Worm (Caenorhabditis elegans) whole organism, L3 larva: Measurements from ENCODE around the gene let-716.

Experiments used
- R02D3.7 ChIP-seq: fragments of 150-350 bp; optimal IDR thresholded peaks from 2 replicates; lab custom pipeline; 2014; ENCODE audit warnings: missing biosample characterization, missing genetic modification characterization
- ZK546.5 ChIP-seq: sonication (generic microtip); optimal IDR thresholded peaks from 2 replicates; lab custom pipeline; 2017; ENCODE audit warnings: missing biosample characterization, missing genetic modification characterization
- aly-2 ChIP-seq: fragments of 150-350 bp; optimal IDR thresholded peaks from 2 replicates; lab custom pipeline; 2014; ENCODE audit warnings: missing biosample characterization, missing genetic modification characterization
- ama-1 ChIP-seq: fragments of 150-350 bp; optimal IDR thresholded peaks from 2 replicates; lab custom pipeline; 2018
- ceh-16 ChIP-seq: sonication (generic microtip); optimal IDR thresholded peaks from 2 replicates; lab custom pipeline; 2017; ENCODE audit warnings: missing biosample characterization, missing genetic modification characterization
- ceh-28 ChIP-seq: fragments of 150-350 bp; optimal IDR thresholded peaks from 2 replicates; lab custom pipeline; 2014; ENCODE audit warnings: missing biosample characterization, missing genetic modification reagents, missing genetic modification characterization
- ceh-82 ChIP-seq: fragments of 150-350 bp; optimal IDR thresholded peaks from 2 replicates; lab custom pipeline; 2014; ENCODE audit warnings: missing biosample characterization, missing genetic modification characterization
- ceh-9 ChIP-seq: sonication (generic microtip); optimal IDR thresholded peaks from 2 replicates; lab custom pipeline; 2018; ENCODE audit warnings: missing biosample characterization, missing genetic modification characterization
- daf-12 ChIP-seq: fragments of 150-350 bp; optimal IDR thresholded peaks from 2 replicates; lab custom pipeline; 2014; ENCODE audit warnings: missing biosample characterization, missing genetic modification reagents, missing genetic modification characterization
- egl-27 ChIP-seq: sonication (generic microtip); optimal IDR thresholded peaks from 4 replicates; lab custom pipeline; 2017; ENCODE audit warnings: missing biosample characterization, missing genetic modification reagents, missing genetic modification characterization
- egl-5 ChIP-seq: fragments of 150-350 bp; optimal IDR thresholded peaks from 2 replicates; lab custom pipeline; 2017; ENCODE audit warnings: missing biosample characterization, missing genetic modification reagents, missing genetic modification characterization, inconsistent platforms
- elt-1 ChIP-seq: fragments of 150-350 bp; optimal IDR thresholded peaks from 2 replicates; lab custom pipeline; 2014; ENCODE audit warnings: missing biosample characterization, missing genetic modification characterization
- elt-2 ChIP-seq: sonication (generic microtip); optimal IDR thresholded peaks from 2 replicates; lab custom pipeline; 2016; ENCODE audit warnings: missing genetic modification reagents, mild to moderate bottlenecking, missing genetic modification characterization, missing compliant biosample characterization
- elt-3 ChIP-seq, 3 experiments: fragments of 150-350 bp in 1 of 3; sonication (generic microtip) in 2 of 3; optimal IDR thresholded peaks; 2 replicates in 2 of 3; 4 replicates in 1 of 3; lab custom pipeline; 2014 to 2017; ENCODE audit warnings: missing biosample characterization in 3 of 3, missing genetic modification characterization in 3 of 3
- eor-1 ChIP-seq, 2 experiments: fragments of 150-350 bp; optimal IDR thresholded peaks; 2 replicates each; lab custom pipeline; 2014 to 2018; ENCODE audit warnings: missing biosample characterization in 2 of 2, missing genetic modification characterization in 2 of 2
- fkh-10 ChIP-seq: sonication (generic microtip); optimal IDR thresholded peaks from 2 replicates; lab custom pipeline; 2017; ENCODE audit warnings: missing biosample characterization, missing genetic modification reagents, missing genetic modification characterization
- fkh-2 ChIP-seq: fragments of 150-350 bp; optimal IDR thresholded peaks from 2 replicates; lab custom pipeline; 2014; ENCODE audit warnings: missing biosample characterization, missing genetic modification reagents, missing genetic modification characterization
- fos-1 ChIP-seq: fragments of 150-350 bp; optimal IDR thresholded peaks from 2 replicates; lab custom pipeline; 2014; ENCODE audit warnings: missing biosample characterization, missing genetic modification characterization
- hmg-11 ChIP-seq: sonication (generic microtip); optimal IDR thresholded peaks from 2 replicates; lab custom pipeline; 2016; ENCODE audit warnings: missing genetic modification characterization, missing compliant biosample characterization
- jun-1 ChIP-seq: fragments of 150-350 bp; optimal IDR thresholded peaks from 2 replicates; lab custom pipeline; 2014; ENCODE audit warnings: missing biosample characterization, missing genetic modification reagents, missing genetic modification characterization
- lin-15B ChIP-seq: fragments of 150-350 bp; optimal IDR thresholded peaks from 2 replicates; lab custom pipeline; 2014; ENCODE audit warnings: missing biosample characterization, missing genetic modification characterization
- lin-39 ChIP-seq: fragments of 150-350 bp; optimal IDR thresholded peaks from 2 replicates; lab custom pipeline; 2018; ENCODE audit warnings: missing biosample characterization, missing genetic modification reagents, missing genetic modification characterization
- lsy-12 ChIP-seq: sonication (generic microtip); optimal IDR thresholded peaks from 2 replicates; lab custom pipeline; 2016; ENCODE audit warnings: mild to moderate bottlenecking, missing genetic modification characterization, missing compliant biosample characterization
- mdl-1 ChIP-seq: fragments of 150-350 bp; optimal IDR thresholded peaks from 2 replicates; lab custom pipeline; 2014; ENCODE audit warnings: missing biosample characterization, missing genetic modification characterization
- mml-1 ChIP-seq: fragments of 150-350 bp; sonication (generic microtip); optimal IDR thresholded peaks from 3 replicates; lab custom pipeline; 2014; ENCODE audit warnings: missing biosample characterization, missing genetic modification characterization
- nfya-1 ChIP-seq: sonication (generic microtip); optimal IDR thresholded peaks from 2 replicates; lab custom pipeline; 2017; ENCODE audit warnings: missing genetic modification characterization, mild to moderate bottlenecking, missing compliant biosample characterization, antibody characterized with exemption, moderate library complexity; ENCODE audit not compliant: insufficient read depth
- nhr-11 ChIP-seq: fragments of 150-350 bp; optimal IDR thresholded peaks from 2 replicates; lab custom pipeline; 2014; ENCODE audit warnings: missing biosample characterization, missing genetic modification characterization
- nhr-12 ChIP-seq: fragments of 150-350 bp; optimal IDR thresholded peaks from 2 replicates; lab custom pipeline; 2014; ENCODE audit warnings: missing biosample characterization, missing genetic modification characterization
- nhr-23 ChIP-seq: fragments of 150-350 bp; optimal IDR thresholded peaks from 2 replicates; lab custom pipeline; 2014; ENCODE audit warnings: missing biosample characterization, missing genetic modification reagents, missing genetic modification characterization
- nhr-237 ChIP-seq: fragments of 150-350 bp; optimal IDR thresholded peaks from 2 replicates; lab custom pipeline; 2014; ENCODE audit warnings: missing biosample characterization, missing genetic modification characterization
- nhr-25 ChIP-seq: sonication (generic microtip); optimal IDR thresholded peaks from 2 replicates; lab custom pipeline; 2017; ENCODE audit warnings: missing biosample characterization, missing genetic modification characterization
- nhr-28 ChIP-seq: fragments of 150-350 bp; optimal IDR thresholded peaks from 2 replicates; lab custom pipeline; 2014; ENCODE audit warnings: missing biosample characterization, missing genetic modification characterization
- nhr-43 ChIP-seq: sonication (generic microtip); optimal IDR thresholded peaks from 2 replicates; lab custom pipeline; 2016; ENCODE audit warnings: mild to moderate bottlenecking, missing genetic modification characterization, missing compliant biosample characterization; ENCODE audit not compliant: poor library complexity, severe bottlenecking
- nhr-67 ChIP-seq: fragments of 150-350 bp; optimal IDR thresholded peaks from 2 replicates; lab custom pipeline; 2014; ENCODE audit warnings: missing biosample characterization, missing genetic modification characterization
- nhr-76 ChIP-seq: fragments of 150-350 bp; sonication (generic microtip); optimal IDR thresholded peaks from 5 replicates; lab custom pipeline; 2014; ENCODE audit warnings: missing biosample characterization, missing genetic modification characterization
- nhr-77 ChIP-seq: fragments of 150-350 bp; optimal IDR thresholded peaks from 2 replicates; lab custom pipeline; 2014; ENCODE audit warnings: missing biosample characterization, missing genetic modification characterization
- pha-4 ChIP-seq: fragments of 150-350 bp; optimal IDR thresholded peaks from 2 replicates; lab custom pipeline; 2014; ENCODE audit warnings: missing biosample characterization, missing genetic modification reagents, missing genetic modification characterization
- pqm-1 ChIP-seq: fragments of 150-350 bp; optimal IDR thresholded peaks from 2 replicates; lab custom pipeline; 2017; ENCODE audit warnings: missing biosample characterization, missing genetic modification characterization, inconsistent platforms
- sea-2 ChIP-seq: fragments of 150-350 bp; sonication (generic microtip); optimal IDR thresholded peaks from 4 replicates; lab custom pipeline; 2014; ENCODE audit warnings: missing biosample characterization, missing genetic modification reagents, missing genetic modification characterization
- skn-1 ChIP-seq: fragments of 150-350 bp; optimal IDR thresholded peaks from 2 replicates; lab custom pipeline; 2014; ENCODE audit warnings: missing biosample characterization, missing genetic modification characterization
- snpc-4 ChIP-seq: fragments of 150-350 bp; optimal IDR thresholded peaks from 2 replicates; lab custom pipeline; 2014; ENCODE audit warnings: missing biosample characterization, missing genetic modification characterization
- tbx-2 ChIP-seq: sonication (generic microtip); optimal IDR thresholded peaks from 2 replicates; lab custom pipeline; 2016; ENCODE audit warnings: mild to moderate bottlenecking, missing genetic modification characterization, missing compliant biosample characterization
- unc-39 ChIP-seq: sonication (generic microtip); optimal IDR thresholded peaks from 4 replicates; lab custom pipeline; 2017; ENCODE audit warnings: missing biosample characterization, missing genetic modification characterization
- unc-62 ChIP-seq: fragments of 150-350 bp; sonication (generic microtip); optimal IDR thresholded peaks from 4 replicates; lab custom pipeline; 2014; ENCODE audit warnings: missing biosample characterization, missing genetic modification reagents, missing genetic modification characterization
- zag-1 ChIP-seq: fragments of 150-350 bp; optimal IDR thresholded peaks from 2 replicates; lab custom pipeline; 2014; ENCODE audit warnings: missing biosample characterization, missing genetic modification characterization
- ztf-11 ChIP-seq: fragments of 150-350 bp; optimal IDR thresholded peaks from 2 replicates; lab custom pipeline; 2014; ENCODE audit warnings: missing biosample characterization, missing genetic modification characterization
- ztf-4 ChIP-seq: fragments of 150-350 bp; optimal IDR thresholded peaks from 2 replicates; lab custom pipeline; 2014; ENCODE audit warnings: missing biosample characterization, missing genetic modification characterization

Gene let-716

DNA sequence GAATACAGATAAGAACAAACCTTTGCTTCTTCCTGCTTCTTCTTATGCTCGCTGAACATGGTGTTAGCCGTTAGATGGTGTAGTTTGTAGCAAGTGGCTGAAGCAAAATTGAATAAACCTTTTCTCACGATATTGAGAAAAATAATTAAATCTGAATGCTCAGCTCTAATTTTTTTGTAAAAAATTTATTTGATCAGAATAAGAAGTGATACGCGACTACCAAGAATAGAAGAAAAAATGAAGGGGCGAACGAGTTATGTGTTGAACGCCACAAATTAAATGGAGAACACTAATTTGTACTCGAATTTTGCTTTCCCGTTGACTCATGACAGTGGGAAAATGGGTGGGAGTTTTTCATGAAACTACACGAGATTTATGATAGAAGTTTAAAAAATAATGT is 40.1 kb upstream of the let-716 start, which contains the start of gene C56G2.9:
TSS of gene C56G2.9 (minus strand) at position 101 of the 400 bp plus-strand sequence.
- TF ChIP-seq lin-15B (tag; lab: Kevin White, UChicago) (no peak), fkh-2 (tag; lab: Kevin White, UChicago) (no peak), nhr-237 (tag; lab: Kevin White, UChicago) (no peak), snpc-4 (tag; lab: Kevin White, UChicago) (no peak), nhr-25 (tag; lab: Kevin White, UChicago) (no peak), ceh-28 (no peak), zag-1 (no peak), R02D3.7 (tag; lab: Kevin White, UChicago) (no peak), ztf-4 (tag; lab: Kevin White, UChicago) (no peak), fkh-10 (GFP tag; lab: Kevin White, UChicago) (no peak), lsy-12 (tag; lab: Kevin White, UChicago) (no peak), nfya-1 (tag; lab: Kevin White, UChicago) (no peak), eor-1 (tag; optimal IDR thresholded peaks at IDR 0.05; lab: Kevin White, UChicago) (no peak), egl-27 (no peak), nhr-11 (tag; lab: Kevin White, UChicago) (no peak), daf-12 (tag; lab: Kevin White, UChicago) (no peak), egl-5 (no peak), ceh-82 (tag; lab: Kevin White, UChicago) (no peak)

DNA sequence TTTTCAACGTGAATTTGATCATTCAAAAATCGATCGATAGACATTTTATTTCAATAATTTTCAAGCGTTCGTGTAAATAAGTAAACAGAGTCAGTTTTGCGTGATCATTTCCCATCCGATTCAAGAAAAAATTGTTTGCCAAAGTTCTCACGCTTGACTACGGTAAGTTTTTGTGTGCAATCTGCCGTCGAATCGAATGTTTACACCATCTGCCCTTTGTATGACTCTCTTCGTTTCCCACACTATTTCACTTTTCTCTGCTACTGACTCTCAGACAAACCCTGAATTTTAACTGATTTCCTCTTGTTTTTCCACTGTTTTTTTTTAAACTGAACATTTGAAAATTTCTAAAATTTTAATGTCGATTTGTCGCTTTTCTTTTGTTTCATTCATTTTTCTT is 38.6 kb upstream of the let-716 start:
- no peak for TF ChIP-seq eor-1 (tag; optimal IDR thresholded peaks at IDR 0.05; lab: Kevin White, UChicago)
- TF ChIP-seq nhr-28 (tag; lab: Kevin White, UChicago): no peak
- TF ChIP-seq ama-1 (lab: Kevin White, UChicago): peak; percentile 73
- no peak for TF ChIP-seq egl-5
- peak; percentile 47 for TF ChIP-seq ceh-28
- peak; percentile 36 for TF ChIP-seq nhr-43 (tag; lab: Kevin White, UChicago)
- TF ChIP-seq lsy-12 (tag; lab: Kevin White, UChicago): peak; percentile 75
- TF ChIP-seq daf-12 (tag; lab: Kevin White, UChicago): no peak
- no peak for TF ChIP-seq elt-1
- TF ChIP-seq egl-27: no peak
- TF ChIP-seq elt-3 (tag; optimal IDR thresholded peaks at IDR 0.05; lab: Kevin White, UChicago): no peak
- TF ChIP-seq nhr-12: no peak
- peak; percentile 87 for TF ChIP-seq nhr-25 (tag; lab: Kevin White, UChicago)
- TF ChIP-seq ztf-4 (tag; lab: Kevin White, UChicago): no peak
- no peak for TF ChIP-seq ZK546.5 (tag; lab: Kevin White, UChicago)
- no peak for TF ChIP-seq nhr-11 (tag; lab: Kevin White, UChicago)
- TF ChIP-seq nhr-76 (tag; lab: Kevin White, UChicago): no peak
- TF ChIP-seq lin-15B (tag; lab: Kevin White, UChicago): peak; percentile 81
- peak; percentile 72 for TF ChIP-seq jun-1 (tag; lab: Kevin White, UChicago)
- peak; percentile 54 for TF ChIP-seq ceh-82 (tag; lab: Kevin White, UChicago)
- TF ChIP-seq nfya-1 (tag; lab: Kevin White, UChicago): peak; percentile 92
- no peak for TF ChIP-seq nhr-237 (tag; lab: Kevin White, UChicago)
- no peak for TF ChIP-seq mml-1
- peak; percentile 95 for TF ChIP-seq pha-4
- TF ChIP-seq zag-1: no peak
- TF ChIP-seq skn-1: peak; percentile 32
- peak; percentile 54 for TF ChIP-seq elt-2
- TF ChIP-seq hmg-11: peak; percentile 92
- TF ChIP-seq nhr-77 (tag; lab: Kevin White, UChicago): no peak
- peak; percentile 81 for TF ChIP-seq snpc-4 (tag; lab: Kevin White, UChicago)
- no peak for TF ChIP-seq ceh-16 (tag; lab: Kevin White, UChicago)
- TF ChIP-seq ztf-11 (tag; lab: Kevin White, UChicago): no peak
- peak; percentile 35 for TF ChIP-seq tbx-2
- TF ChIP-seq aly-2 (tag; lab: Kevin White, UChicago): no peak
- no peak for TF ChIP-seq fkh-10 (GFP tag; lab: Kevin White, UChicago)
- TF ChIP-seq R02D3.7 (tag; lab: Kevin White, UChicago): peak; percentile 53
- no peak for TF ChIP-seq fos-1 (tag; lab: Kevin White, UChicago)
- TF ChIP-seq pqm-1 (tag; lab: Kevin White, UChicago): peak; percentile 36
- no peak for TF ChIP-seq nhr-67
- TF ChIP-seq fkh-2 (tag; lab: Kevin White, UChicago): no peak
- TF ChIP-seq sea-2: no peak
- no peak for TF ChIP-seq mdl-1 (tag; lab: Kevin White, UChicago)
- TF ChIP-seq lin-39 (tag; lab: Kevin White, UChicago): peak; percentile 52
- no peak for TF ChIP-seq unc-39 (tag; lab: Kevin White, UChicago)
- TF ChIP-seq unc-62: no peak
- no peak for TF ChIP-seq ceh-9 (tag; lab: Kevin White, UChicago)
- peak; percentile 79 for TF ChIP-seq nhr-23 (tag; lab: Kevin White, UChicago)
